Fruit fly (Drosophila melanogaster) ovary, adult (tissue): ENCODE measurements around the gene Mvb12.
A peak's percentile ranks its signal among the peaks of the same experiment; 100 is the strongest.

Experiments
- CG17801 ChIP-seq: fragments of 200-800 bp; optimal IDR thresholded peaks from 2 replicates; lab custom pipeline; 2019; ENCODE audit warnings: missing biosample characterization, mild to moderate bottlenecking, missing genetic modification characterization, moderate library complexity; ENCODE audit not compliant: partially characterized antibody

The Mvb12 gene

dm6 chrX:18103353-18103752 is 2.2 kb upstream of the Mvb12 start, which contains the start of gene CG7135:
Gene CG7135 (plus strand): TSS chrX:18103653.
- no peak for TF ChIP-seq CG17801 (GFP tag; lab: Kevin White, UChicago)

DNA sequence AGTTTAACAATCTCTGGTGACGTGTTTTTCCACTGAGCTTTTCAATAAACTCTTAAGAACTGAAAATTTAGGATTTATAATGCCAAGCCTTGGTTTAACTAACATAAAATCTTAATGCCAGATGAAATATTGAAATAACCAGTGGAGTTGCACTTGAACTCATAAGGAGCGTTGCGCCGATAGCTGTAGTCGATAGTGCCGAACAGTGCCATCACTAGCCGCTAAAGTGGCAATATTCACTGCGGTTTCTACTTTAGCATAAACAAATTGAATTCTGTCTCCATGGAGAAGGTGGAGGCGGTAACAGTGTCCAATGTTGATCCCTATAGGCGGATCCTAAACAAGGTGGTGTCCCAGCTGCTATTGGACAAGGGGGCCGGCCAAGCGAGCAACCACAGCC is 664 bp upstream of the Mvb12 start, which contains the start of gene Taf8:
Gene Taf8 (plus strand): TSS at position 193 of the 400 bp plus-strand sequence.
- TF ChIP-seq CG17801 (GFP tag; lab: Kevin White, UChicago), result no peak

DNA sequence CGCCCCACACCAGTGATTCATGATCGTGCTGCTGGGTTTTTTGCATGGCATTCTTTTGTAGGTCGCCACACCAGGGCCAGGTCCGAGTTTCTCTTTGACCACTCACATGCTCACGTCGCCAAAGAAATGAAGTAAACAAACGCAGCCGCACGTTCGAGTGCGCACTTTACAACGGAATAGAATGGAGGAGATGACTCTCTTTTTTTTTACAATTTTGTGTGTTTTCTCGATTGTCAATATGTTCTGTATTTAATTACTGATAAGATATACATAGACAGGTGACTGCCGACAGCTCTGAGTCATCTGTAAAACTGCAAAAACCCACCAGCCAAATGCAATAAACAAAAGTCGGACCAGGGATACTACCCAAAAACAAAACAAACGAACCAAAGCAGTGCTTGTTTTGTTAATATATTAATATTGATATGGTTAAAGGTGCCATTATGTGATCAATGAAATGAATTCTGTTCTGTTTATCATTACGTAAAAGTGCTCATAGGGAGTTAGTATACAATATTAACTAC is 906 bp downstream of the Mvb12 start:
- no peak for TF ChIP-seq CG17801 (GFP tag; lab: Kevin White, UChicago)

DNA sequence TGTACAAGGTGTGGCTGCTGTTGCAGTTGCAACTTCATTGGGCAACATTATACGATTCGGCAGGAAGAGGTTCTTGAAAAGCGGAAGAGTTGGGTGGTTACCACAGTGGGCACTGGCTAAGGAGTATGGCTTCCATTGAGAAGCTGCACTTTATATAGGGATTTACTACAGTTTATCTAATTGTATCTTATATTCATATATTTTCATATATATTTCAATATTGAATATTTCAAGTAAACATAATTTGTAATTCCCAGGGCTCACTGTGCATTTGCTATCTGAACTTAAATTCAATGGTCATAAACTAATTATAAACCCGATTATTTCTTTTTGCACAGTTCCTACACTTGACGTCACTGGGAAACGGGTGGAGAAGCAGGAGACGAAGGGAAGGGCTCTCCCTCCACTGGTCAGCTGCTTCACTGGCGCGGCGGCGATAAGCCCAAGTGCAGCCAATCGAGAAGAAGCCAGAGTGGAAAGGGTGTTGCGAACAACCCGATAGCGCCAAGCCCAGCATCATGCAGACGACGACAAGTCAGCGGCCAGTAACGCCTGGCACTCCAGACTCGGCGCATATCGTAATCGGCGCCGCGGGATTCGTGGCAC is 6.3 kb downstream of the Mvb12 start:
- TF ChIP-seq CG17801 (GFP tag; lab: Kevin White, UChicago), result no peak

dm6 chrX:18094130-18094529 is 7.0 kb downstream of the Mvb12 start:
- no peak for TF ChIP-seq CG17801 (GFP tag; lab: Kevin White, UChicago)

DNA sequence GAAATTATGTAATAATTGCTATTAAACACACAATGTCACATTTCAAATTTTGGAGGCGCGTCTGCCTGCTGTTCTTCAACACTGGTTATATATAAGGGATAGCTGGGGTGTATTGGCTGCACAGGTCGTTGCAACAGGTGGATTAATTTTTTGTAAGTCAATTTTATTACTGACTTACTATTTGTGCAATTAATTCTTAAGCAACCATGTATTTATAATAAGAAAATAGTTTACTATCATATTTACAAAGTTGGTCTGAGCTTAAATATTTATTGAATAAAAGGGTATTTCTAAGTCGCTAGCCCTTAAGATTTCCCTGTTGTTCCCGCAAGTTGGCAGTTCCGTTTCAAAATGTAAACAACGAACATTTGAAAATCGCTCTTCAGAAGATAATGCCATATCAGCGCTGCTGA is 8.3 kb downstream of the Mvb12 start, which contains the start of gene RhoGAP16F:
Gene RhoGAP16F (plus strand): TSS at position 336 of the 413 bp plus-strand sequence.
- peak; percentile 88 for TF ChIP-seq CG17801 (GFP tag; lab: Kevin White, UChicago)

DNA sequence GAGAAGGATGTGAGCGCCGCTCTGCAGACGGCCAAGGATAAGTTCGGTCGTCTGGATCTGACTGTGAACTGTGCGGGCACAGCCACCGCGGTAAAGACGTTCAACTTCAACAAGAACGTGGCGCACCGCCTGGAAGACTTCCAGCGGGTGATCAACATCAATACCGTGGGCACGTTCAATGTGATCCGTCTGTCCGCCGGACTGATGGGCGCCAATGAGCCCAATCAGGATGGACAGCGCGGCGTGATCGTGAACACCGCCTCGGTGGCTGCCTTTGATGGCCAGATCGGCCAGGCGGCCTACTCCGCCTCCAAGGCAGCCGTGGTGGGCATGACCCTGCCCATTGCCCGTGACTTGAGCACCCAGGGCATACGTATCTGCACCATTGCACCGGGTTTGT is 9.0 kb downstream of the Mvb12 start:
- no peak for TF ChIP-seq CG17801 (GFP tag; lab: Kevin White, UChicago)

DNA sequence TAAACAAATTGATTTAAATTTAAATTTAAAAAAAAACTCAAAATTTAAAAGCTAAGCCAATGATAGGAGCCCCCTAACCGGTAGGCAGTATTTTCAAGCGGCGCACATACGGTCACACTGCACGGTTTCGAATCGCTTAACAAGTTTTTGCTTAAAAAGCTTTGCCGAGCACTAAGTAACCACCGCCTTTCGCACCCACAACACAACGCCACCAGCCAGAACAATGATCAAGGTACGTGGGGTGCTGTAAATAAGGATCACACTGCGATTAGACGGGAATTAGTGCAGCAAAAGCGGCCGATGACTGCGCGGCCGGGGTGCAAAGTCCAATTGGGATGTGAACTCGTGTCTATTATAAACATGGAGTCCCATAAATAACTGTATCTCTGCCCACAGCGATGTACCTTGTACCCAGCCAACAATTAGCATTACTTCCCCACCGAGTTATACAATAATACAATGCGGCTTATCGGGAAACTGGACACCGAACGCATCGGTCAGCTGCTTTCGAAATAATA is 9.9 kb downstream of the Mvb12 start, which contains the start of gene scu:
Gene scu (plus strand): TSS at position 101 of the 518 bp plus-strand sequence.
- TF ChIP-seq CG17801 (GFP tag; lab: Kevin White, UChicago), result peak; percentile 80

DNA sequence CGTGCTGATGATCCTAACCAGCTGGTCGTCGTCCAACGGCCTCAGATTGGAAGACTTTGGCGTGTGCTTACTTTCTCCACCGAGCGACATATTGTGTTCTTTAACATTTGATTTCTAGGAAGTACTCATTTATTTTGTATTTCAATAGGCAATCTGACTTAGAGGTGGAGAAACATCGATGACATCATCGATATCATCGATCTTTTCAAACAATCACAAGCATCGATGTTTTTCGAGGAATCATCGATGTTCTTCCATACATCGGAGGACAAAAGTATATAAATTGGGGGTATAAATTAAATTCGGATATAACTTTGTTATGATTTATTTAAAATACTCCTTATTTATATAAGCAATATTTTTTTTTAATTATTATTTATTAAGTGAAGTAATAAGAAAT is 10.8 kb downstream of the Mvb12 start, which contains the start of gene Swt1:
Gene Swt1 (minus strand): TSS at position 177 of the 400 bp plus-strand sequence.
- peak; percentile 34 for TF ChIP-seq CG17801 (GFP tag; lab: Kevin White, UChicago)

- TF ChIP-seq CG17801 (GFP tag; lab: Kevin White, UChicago), result no peak
Measured at dm6 chrX:18088432-18088831, 12.7 kb downstream of the Mvb12 start, which contains the start of gene CG7536. Gene CG7536 (minus strand): TSS chrX:18088532.

DNA sequence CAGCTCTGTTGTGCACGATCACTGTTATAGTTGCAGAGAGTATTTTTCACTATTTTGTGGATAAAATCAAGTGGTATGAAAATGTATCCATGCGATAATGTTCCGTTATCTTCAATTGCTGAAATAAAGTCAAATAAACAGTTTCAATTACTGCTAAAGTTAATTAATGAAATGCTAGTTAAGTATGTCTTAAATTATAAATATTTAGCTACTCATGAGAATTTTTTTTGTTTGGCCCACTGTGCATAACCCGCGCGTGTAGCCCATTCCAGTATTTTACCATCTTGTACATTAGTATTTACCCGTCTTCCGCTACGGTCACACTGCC is 15.7 kb downstream of the Mvb12 start, which contains the start of gene Ada3:
Gene Ada3 (plus strand): TSS at position 292 of the 328 bp plus-strand sequence.
- peak; percentile 76 for TF ChIP-seq CG17801 (GFP tag; lab: Kevin White, UChicago)

DNA sequence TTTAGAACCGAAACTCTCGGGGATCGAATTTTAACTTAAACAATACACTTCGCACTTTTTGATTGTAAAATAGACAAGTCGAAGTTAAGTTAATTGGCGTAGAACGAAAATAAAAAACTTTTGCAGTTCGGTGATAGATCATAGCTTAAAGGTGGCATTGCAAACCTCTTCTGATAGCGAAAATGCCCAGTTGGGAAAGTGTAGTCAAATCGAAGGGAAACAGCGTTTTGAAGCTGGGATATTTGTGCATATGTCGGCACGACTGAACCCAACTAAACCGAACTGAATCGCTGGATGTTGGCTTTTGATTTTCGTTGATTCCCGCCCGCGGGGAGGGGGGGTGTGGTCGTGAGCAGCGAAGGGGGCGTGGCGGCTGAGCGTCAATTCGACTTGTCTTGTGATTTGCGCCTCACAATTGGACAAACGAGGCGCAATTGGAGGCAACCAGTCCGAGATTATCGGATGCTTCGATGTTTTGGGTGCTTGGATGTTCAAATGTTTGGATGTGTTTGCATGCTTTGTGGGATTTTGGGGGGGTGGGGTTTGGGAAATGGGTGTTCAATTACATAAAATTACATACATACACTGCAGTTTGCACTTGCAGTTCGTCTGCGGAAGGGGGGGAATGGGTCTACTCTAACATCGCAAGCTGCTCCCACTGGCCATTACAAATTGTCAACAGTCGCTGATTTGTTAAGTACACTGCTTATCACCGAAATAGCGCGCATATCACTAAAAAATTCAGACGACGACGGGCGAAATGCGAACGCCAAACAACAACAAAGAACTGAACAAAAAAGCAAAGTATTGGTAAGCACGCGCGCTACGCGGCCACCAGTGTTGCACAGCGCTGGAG is 16.3 kb downstream of the Mvb12 start:
- TF ChIP-seq CG17801 (GFP tag; lab: Kevin White, UChicago), result no peak

DNA sequence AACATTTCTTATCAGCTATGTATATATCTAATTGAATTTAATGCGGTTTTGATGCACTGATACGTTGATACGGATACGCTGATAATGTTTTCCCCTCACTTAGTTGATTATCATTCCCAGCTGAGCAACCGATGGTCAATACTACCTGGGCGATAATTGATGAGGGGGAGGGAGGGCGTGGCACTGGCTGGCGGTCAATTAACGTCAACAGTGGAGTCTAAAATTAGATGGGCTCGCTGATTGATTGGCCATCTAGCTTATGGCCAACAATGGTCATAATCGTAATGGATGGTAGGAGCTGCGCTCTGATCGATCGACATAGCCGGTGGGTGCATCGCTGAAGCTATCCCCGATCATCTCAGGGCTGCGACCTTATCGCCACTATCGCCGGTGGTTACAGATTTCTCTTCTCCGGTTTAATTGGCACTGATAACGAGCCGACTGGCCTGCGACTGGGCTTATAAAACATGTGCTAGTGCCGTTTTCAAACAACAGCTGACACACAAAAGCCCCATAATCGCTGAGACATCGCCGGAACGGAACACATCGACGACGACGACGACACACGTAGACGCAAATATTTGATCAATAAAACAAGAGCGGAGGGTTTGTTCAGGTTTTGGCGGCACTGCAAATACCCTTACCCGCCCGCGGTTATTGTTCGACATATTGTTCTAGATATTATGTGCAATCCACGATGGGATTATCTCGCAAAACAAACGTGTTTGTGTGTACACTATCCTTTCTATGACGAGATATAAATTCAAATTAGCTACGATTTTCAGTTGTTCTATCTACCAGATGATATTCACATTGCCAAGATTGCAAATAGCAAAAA is 17.4 kb downstream of the Mvb12 start:
- TF ChIP-seq CG17801 (GFP tag; lab: Kevin White, UChicago), result no peak

- TF ChIP-seq CG17801 (GFP tag; lab: Kevin White, UChicago), result no peak
Measured at dm6 chrX:18082674-18083073, 18.4 kb downstream of the Mvb12 start.
